Worm (Caenorhabditis elegans): ENCODE measurements around the gene hum-2.

DNA sequence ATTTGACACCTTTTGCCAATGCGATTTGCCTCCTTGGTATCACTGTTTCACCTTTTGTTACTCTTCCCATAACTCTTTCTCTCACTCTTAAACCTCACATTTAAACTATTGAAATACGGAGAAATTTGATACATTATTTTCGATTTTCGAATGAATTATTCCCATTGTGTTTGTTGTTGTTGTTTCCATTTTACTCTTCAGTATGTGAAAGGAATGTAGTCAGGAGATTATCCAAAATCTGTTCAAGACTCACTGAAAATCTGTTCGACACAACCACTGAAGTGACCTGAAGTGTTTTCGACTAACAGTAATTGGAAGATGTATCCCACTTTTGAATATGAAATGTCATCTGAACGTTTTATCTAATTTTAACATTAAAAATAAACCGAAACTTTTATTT, 55.1 kb downstream of the hum-2 start:
- TF ChIP-seq pha-4 (tag; optimal IDR thresholded peaks at IDR 0.05) (no peak), ceh-45 (GFP tag; IDR thresholded peaks at IDR 0.05) (no peak), fkh-10 (GFP tag; optimal IDR thresholded peaks at IDR 0.05) (no peak), eyg-1 (tag; optimal IDR thresholded peaks at IDR 0.05) (no peak), ets-4 (tag; optimal IDR thresholded peaks at IDR 0.05) (no peak), ceh-48 (tag; optimal IDR thresholded peaks at IDR 0.05) (no peak), ceh-9 (tag; optimal IDR thresholded peaks at IDR 0.05) (no peak), tbx-7 (tag; optimal IDR thresholded peaks at IDR 0.05) (no peak), fax-1 (tag; optimal IDR thresholded peaks at IDR 0.05) (no peak), npax-4 (tag; optimal IDR thresholded peaks at IDR 0.05) (no peak), pag-3 (tag; optimal IDR thresholded peaks at IDR 0.05; ENCODE audit: borderline replicate concordance) (no peak), elt-2 (tag; optimal IDR thresholded peaks at IDR 0.05) (no peak)

All from whole organism, late embryonic.